Fruit fly (Drosophila melanogaster) whole organism, prepupa: ENCODE data around the gene CG14440.

Experiments
- CG11294 ChIP-seq: fragments of 200-800 bp; sonication (Bioruptor generic); IDR thresholded peaks from 2 replicates; pipeline ENCODE4 v1.3.6; 2022; ENCODE audit warnings: missing biosample characterization, missing genetic modification characterization
- CG34406 ChIP-seq: fragments of 200-800 bp; sonication (Bioruptor generic); optimal IDR thresholded peaks from 3 replicates; lab custom pipeline; 2016; ENCODE audit warnings: missing biosample characterization, missing genetic modification characterization
- Gug ChIP-seq: fragments of 200-800 bp; sonication (Bioruptor generic); IDR thresholded peaks from 2 replicates; pipeline ENCODE4 v1.3.6; 2022; ENCODE audit warnings: missing biosample characterization, missing genetic modification characterization
- Hr38 ChIP-seq: sonication (Bioruptor generic); optimal IDR thresholded peaks from 2 replicates; lab custom pipeline; 2016; ENCODE audit warnings: missing biosample characterization, missing genetic modification characterization
- OdsH ChIP-seq: fragments of 200-800 bp; sonication (Bioruptor generic); optimal IDR thresholded peaks from 3 replicates; lab custom pipeline; 2016; ENCODE audit warnings: missing biosample characterization, missing genetic modification characterization
- achi ChIP-seq: fragments of 200-800 bp; sonication (Bioruptor generic); optimal IDR thresholded peaks from 3 replicates; lab custom pipeline; 2016; ENCODE audit warnings: missing biosample characterization, missing genetic modification characterization
- acj6 ChIP-seq: fragments of 200-800 bp; sonication (Bioruptor generic); optimal IDR thresholded peaks from 3 replicates; lab custom pipeline; 2016; ENCODE audit warnings: missing biosample characterization, missing genetic modification characterization
- cyc ChIP-seq: fragments of 200-800 bp; sonication (Bioruptor generic); optimal IDR thresholded peaks from 3 replicates; lab custom pipeline; 2016; ENCODE audit warnings: missing biosample characterization, missing genetic modification characterization
- eg ChIP-seq: fragments of 200-800 bp; sonication (Bioruptor generic); IDR thresholded peaks from 3 replicates; pipeline ENCODE4 v1.3.6; 2022; ENCODE audit warnings: missing biosample characterization, missing genetic modification characterization
- net ChIP-seq: fragments of 200-800 bp; sonication (Bioruptor generic); optimal IDR thresholded peaks from 3 replicates; lab custom pipeline; 2016; ENCODE audit warnings: missing biosample characterization, missing genetic modification characterization
- svp ChIP-seq: fragments of 200-800 bp; sonication (Bioruptor generic); peaks from one replicate; lab custom pipeline; 2016; ENCODE audit warnings: missing biosample characterization, missing genetic modification characterization
- topi ChIP-seq: fragments of 200-800 bp; sonication (Bioruptor generic); optimal IDR thresholded peaks from 3 replicates; lab custom pipeline; 2016; ENCODE audit warnings: missing biosample characterization, missing genetic modification characterization

- TF ChIP-seq OdsH (GFP tag; lab: Kevin White, UChicago) (no peak), eg (no peak), CG11294 (GFP tag; lab: Robert Waterston, UW) (no peak), acj6 (GFP tag; lab: Kevin White, UChicago) (no peak), CG34406 (GFP tag; lab: Kevin White, UChicago) (no peak), svp (GFP tag; lab: Kevin White, UChicago) (no peak), net (GFP tag; lab: Kevin White, UChicago) (no peak), Hr38 (GFP tag; lab: Kevin White, UChicago) (no peak), topi (GFP tag; lab: Kevin White, UChicago) (no peak), achi (GFP tag; lab: Kevin White, UChicago) (no peak), cyc (GFP tag; lab: Kevin White, UChicago) (no peak), Gug (GFP tag; lab: Robert Waterston, UW) (no peak)
Measured at dm6 chrX:6700263-6700989, 2.1 kb upstream of the CG14440 start.
